Worm (Caenorhabditis elegans) whole organism, midembryonic: ENCODE measurements around the gene cwc-15.
A peak's percentile ranks its signal among the peaks of the same experiment; 100 is the strongest.

ENCODE experiments used
- T22C8.4 ChIP-seq: fragments of 200-800 bp; sonication (Bioruptor generic); IDR thresholded peaks from 2 replicates; pipeline ENCODE4 v1.3.6; 2022; ENCODE audit warnings: missing genetic modification characterization, missing compliant biosample characterization
- cog-1 ChIP-seq: sonication (generic microtip); optimal IDR thresholded peaks from 2 replicates; lab custom pipeline; 2016; ENCODE audit warnings: missing genetic modification characterization, missing compliant biosample characterization
- flt-1 ChIP-seq: fragments of 200-800 bp; sonication (Bioruptor generic); IDR thresholded peaks from 2 replicates; pipeline ENCODE4 v1.3.6; 2022; ENCODE audit warnings: missing genetic modification characterization, missing compliant biosample characterization
- klf-2 ChIP-seq: fragments of 200-800 bp; sonication (Bioruptor generic); conservative IDR thresholded peaks from 2 replicates; pipeline ENCODE4 v1.3.6; 2022; ENCODE audit warnings: missing genetic modification reagents, missing genetic modification characterization, missing compliant biosample characterization
- med-1 ChIP-seq: sonication (generic microtip); optimal IDR thresholded peaks from 2 replicates; lab custom pipeline; 2017; ENCODE audit warnings: missing genetic modification characterization, mild to moderate bottlenecking, missing compliant biosample characterization, antibody characterized with exemption, missing genetic modification reagents; ENCODE audit not compliant: insufficient read depth
- ref-1 ChIP-seq: fragments of 200-800 bp; sonication (Bioruptor generic); conservative IDR thresholded peaks from 2 replicates; pipeline ENCODE4 v1.3.6; 2022; ENCODE audit warnings: missing genetic modification reagents, missing genetic modification characterization, missing compliant biosample characterization
- tab-1 ChIP-seq: fragments of 200-800 bp; sonication (Bioruptor generic); IDR thresholded peaks from 2 replicates; pipeline ENCODE4 v1.3.6; 2022; ENCODE audit warnings: missing genetic modification characterization, missing compliant biosample characterization
- ztf-23 ChIP-seq: fragments of 200-800 bp; sonication (Bioruptor generic); IDR thresholded peaks from 2 replicates; pipeline ENCODE4 v1.3.6; 2022; ENCODE audit warnings: missing genetic modification reagents, missing genetic modification characterization, missing compliant biosample characterization
- ztf-29 ChIP-seq: fragments of 200-800 bp; sonication (Bioruptor generic); IDR thresholded peaks from 2 replicates; pipeline ENCODE4 v1.3.6; 2022; ENCODE audit warnings: missing genetic modification reagents, missing genetic modification characterization, missing compliant biosample characterization

cwc-15 gene

ce11 chrV:16000433-16000832 lies 22.7 kb upstream of the cwc-15 start, which contains the start of gene nhr-50:
Gene nhr-50, minus strand, starts transcription at chrV:16000631.
- TF ChIP-seq ztf-29 (GFP tag; lab: Robert Waterston, UW) (no peak), flt-1 (GFP tag; lab: Robert Waterston, UW) (no peak), cog-1 (tag; lab: Kevin White, UChicago) (no peak), ztf-23 (GFP tag; lab: Robert Waterston, UW) (no peak)

- no peak for TF ChIP-seq T22C8.4 (GFP tag; lab: Robert Waterston, UW)
- no peak for TF ChIP-seq klf-2 (GFP tag; lab: Robert Waterston, UW)
- TF ChIP-seq cog-1 (tag; lab: Kevin White, UChicago): no peak
- no peak for TF ChIP-seq tab-1 (GFP tag; lab: Robert Waterston, UW)
- TF ChIP-seq ztf-23 (GFP tag; lab: Robert Waterston, UW): no peak
- TF ChIP-seq flt-1 (GFP tag; lab: Robert Waterston, UW): no peak
- no peak for TF ChIP-seq med-1 (GFP tag; lab: Kevin White, UChicago)
- TF ChIP-seq ztf-29 (GFP tag; lab: Robert Waterston, UW): no peak
- TF ChIP-seq ref-1 (GFP tag; lab: Robert Waterston, UW): no peak
Observed at ce11 chrV:16002288-16002687, 20.9 kb upstream of the cwc-15 start, which contains the start of gene nhr-63. Gene nhr-63, plus strand, starts transcription at chrV:16002588.

ce11 chrV:16007505-16007904 lies 15.6 kb upstream of the cwc-15 start, which contains the start of gene str-231:
Gene str-231, minus strand, starts transcription at chrV:16007605.
- no peak for TF ChIP-seq flt-1 (GFP tag; lab: Robert Waterston, UW)
- no peak for TF ChIP-seq klf-2 (GFP tag; lab: Robert Waterston, UW)
- TF ChIP-seq ref-1 (GFP tag; lab: Robert Waterston, UW): no peak
- no peak for TF ChIP-seq ztf-29 (GFP tag; lab: Robert Waterston, UW)
- TF ChIP-seq T22C8.4 (GFP tag; lab: Robert Waterston, UW): no peak
- TF ChIP-seq cog-1 (tag; lab: Kevin White, UChicago): no peak
- TF ChIP-seq tab-1 (GFP tag; lab: Robert Waterston, UW): no peak
- TF ChIP-seq med-1 (GFP tag; lab: Kevin White, UChicago): no peak
- no peak for TF ChIP-seq ztf-23 (GFP tag; lab: Robert Waterston, UW)

- TF ChIP-seq tab-1 (GFP tag; lab: Robert Waterston, UW) (no peak), klf-2 (GFP tag; lab: Robert Waterston, UW) (no peak), flt-1 (GFP tag; lab: Robert Waterston, UW) (no peak), ref-1 (GFP tag; lab: Robert Waterston, UW) (no peak), ztf-29 (GFP tag; lab: Robert Waterston, UW) (no peak), ztf-23 (GFP tag; lab: Robert Waterston, UW) (no peak), T22C8.4 (GFP tag; lab: Robert Waterston, UW) (no peak), cog-1 (tag; lab: Kevin White, UChicago) (no peak), med-1 (GFP tag; lab: Kevin White, UChicago) (no peak)
Observed at ce11 chrV:16009564-16009963, 13.6 kb upstream of the cwc-15 start, which contains the start of gene str-233. Gene str-233, minus strand, starts transcription at chrV:16009664.

ce11 chrV:16015652-16016051 lies 7.5 kb upstream of the cwc-15 start, which contains the start of gene str-232:
Gene str-232, minus strand, starts transcription at chrV:16015752.
- TF ChIP-seq ztf-23 (GFP tag; lab: Robert Waterston, UW) (no peak), tab-1 (GFP tag; lab: Robert Waterston, UW) (no peak), cog-1 (tag; lab: Kevin White, UChicago) (no peak), ztf-29 (GFP tag; lab: Robert Waterston, UW) (no peak), flt-1 (GFP tag; lab: Robert Waterston, UW) (no peak), ref-1 (GFP tag; lab: Robert Waterston, UW) (no peak), med-1 (GFP tag; lab: Kevin White, UChicago) (no peak), T22C8.4 (GFP tag; lab: Robert Waterston, UW) (no peak)

ce11 chrV:16016977-16017376 lies 6.2 kb upstream of the cwc-15 start:
- TF ChIP-seq ztf-29 (GFP tag; lab: Robert Waterston, UW) (no peak), ztf-23 (GFP tag; lab: Robert Waterston, UW) (no peak), T22C8.4 (GFP tag; lab: Robert Waterston, UW) (no peak), med-1 (GFP tag; lab: Kevin White, UChicago) (no peak), cog-1 (tag; lab: Kevin White, UChicago) (no peak), klf-2 (GFP tag; lab: Robert Waterston, UW) (no peak), ref-1 (GFP tag; lab: Robert Waterston, UW) (no peak), tab-1 (GFP tag; lab: Robert Waterston, UW) (no peak)

ce11 chrV:16017671-16018070 lies 5.5 kb upstream of the cwc-15 start, which contains the start of gene srx-43:
Gene srx-43, plus strand, starts transcription at chrV:16017971.
- TF ChIP-seq cog-1 (tag; lab: Kevin White, UChicago) (no peak), ztf-23 (GFP tag; lab: Robert Waterston, UW) (no peak), ztf-29 (GFP tag; lab: Robert Waterston, UW) (no peak), tab-1 (GFP tag; lab: Robert Waterston, UW) (no peak), med-1 (GFP tag; lab: Kevin White, UChicago) (no peak), T22C8.4 (GFP tag; lab: Robert Waterston, UW) (no peak), ref-1 (GFP tag; lab: Robert Waterston, UW) (no peak), flt-1 (GFP tag; lab: Robert Waterston, UW) (no peak), klf-2 (GFP tag; lab: Robert Waterston, UW) (no peak)

- no peak for TF ChIP-seq ztf-29 (GFP tag; lab: Robert Waterston, UW)
- no peak for TF ChIP-seq ref-1 (GFP tag; lab: Robert Waterston, UW)
- TF ChIP-seq tab-1 (GFP tag; lab: Robert Waterston, UW): no peak
- TF ChIP-seq T22C8.4 (GFP tag; lab: Robert Waterston, UW): no peak
Observed at ce11 chrV:16020042-16020441, 3.1 kb upstream of the cwc-15 start, which contains the start of gene srx-44. Gene srx-44, plus strand, starts transcription at chrV:16020342.

- peak; percentile 30 for TF ChIP-seq cog-1 (tag; lab: Kevin White, UChicago)
- no peak for TF ChIP-seq ref-1 (GFP tag; lab: Robert Waterston, UW)
- no peak for TF ChIP-seq med-1 (GFP tag; lab: Kevin White, UChicago)
- TF ChIP-seq ztf-29 (GFP tag; lab: Robert Waterston, UW): no peak
- TF ChIP-seq flt-1 (GFP tag; lab: Robert Waterston, UW): peak; percentile 61
- no peak for TF ChIP-seq tab-1 (GFP tag; lab: Robert Waterston, UW)
- TF ChIP-seq T22C8.4 (GFP tag; lab: Robert Waterston, UW): no peak; the same call in 1 of the 2 replicates
- 0 out of 2 replicates have a peak, but pooled peaks have one; percentile 40 for TF ChIP-seq ztf-23 (GFP tag; lab: Robert Waterston, UW)
- no peak for TF ChIP-seq klf-2 (GFP tag; lab: Robert Waterston, UW)
Observed at ce11 chrV:16022600-16022999, 551 bp upstream of the cwc-15 start.
